Worm (Caenorhabditis elegans) whole organism, L2 larva: ENCODE measurements around the gene F54D10.8.

Source experiments
- aly-2 ChIP-seq: fragments of 150-350 bp; optimal IDR thresholded peaks from 2 replicates; lab custom pipeline; 2014; ENCODE audit warnings: missing biosample characterization, missing genetic modification characterization
- elt-3 ChIP-seq: sonication (generic microtip); optimal IDR thresholded peaks from 2 replicates; lab custom pipeline; 2017; ENCODE audit warnings: missing biosample characterization, missing genetic modification characterization
- nhr-10 ChIP-seq: sonication (generic microtip); optimal IDR thresholded peaks from 2 replicates; lab custom pipeline; 2017; ENCODE audit warnings: missing biosample characterization, missing genetic modification characterization
- nhr-129 ChIP-seq: fragments of 150-350 bp; optimal IDR thresholded peaks from 2 replicates; lab custom pipeline; 2014; ENCODE audit warnings: missing biosample characterization, missing genetic modification characterization
- unc-62 ChIP-seq: fragments of 150-350 bp; optimal IDR thresholded peaks from 2 replicates; lab custom pipeline; 2014; ENCODE audit warnings: missing biosample characterization, missing genetic modification reagents, missing genetic modification characterization

DNA sequence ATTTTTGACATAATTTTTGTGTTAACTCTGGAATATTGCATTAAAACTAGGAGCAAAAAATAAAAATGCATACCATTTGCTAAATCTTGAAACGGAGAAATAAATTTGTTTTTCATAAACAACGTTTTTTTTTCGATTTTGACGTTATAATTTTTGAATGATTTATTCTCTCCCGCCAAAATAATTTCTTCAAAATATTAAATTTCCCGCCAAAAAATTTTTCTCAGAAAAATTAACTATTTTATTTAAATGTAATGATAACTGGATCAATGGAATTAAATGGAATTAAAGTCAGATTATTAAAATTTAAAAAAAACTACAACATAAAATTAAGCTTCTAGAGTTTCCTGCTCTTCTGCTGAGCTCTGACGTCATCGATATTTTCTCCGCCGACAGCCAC is 49.4 kb upstream of the F54D10.8 start, which contains the start of gene nep-3:
- TF ChIP-seq nhr-10 (tag; lab: Kevin White, UChicago): no peak
- no peak for TF ChIP-seq aly-2 (tag; lab: Kevin White, UChicago)
- TF ChIP-seq nhr-129 (tag; lab: Kevin White, UChicago): no peak
- no peak for TF ChIP-seq unc-62 (GFP tag; lab: Kevin White, UChicago)
- TF ChIP-seq elt-3 (tag; lab: Kevin White, UChicago): no peak
